Fruit fly (Drosophila melanogaster) Kc167 (cell line): ENCODE measurements around the gene Abp1.

ENCODE experiments used
- Myc ChIP-seq: fragments of >200 bp; optimal IDR thresholded peaks from 2 replicates; lab custom pipeline; 2017; ENCODE audit warnings: missing external identifiers
- Sin3A ChIP-seq: fragments of >200 bp; optimal IDR thresholded peaks from 2 replicates; lab custom pipeline; 2018; ENCODE audit warnings: missing external identifiers
- h ChIP-seq: fragments of >200 bp; optimal IDR thresholded peaks from 3 replicates; lab custom pipeline; 2018; ENCODE audit warnings: missing external identifiers
- insv ChIP-seq: fragments of >200 bp; optimal IDR thresholded peaks from 3 replicates; lab custom pipeline; 2018; ENCODE audit warnings: missing external identifiers
- psq ChIP-seq: fragments of >200 bp; optimal IDR thresholded peaks from 2 replicates; lab custom pipeline; 2017; ENCODE audit warnings: missing external identifiers
- ttk ChIP-seq: sonication (Bioruptor generic); optimal IDR thresholded peaks from 2 replicates; lab custom pipeline; 2017; ENCODE audit warnings: missing external identifiers

The Abp1 gene

DNA sequence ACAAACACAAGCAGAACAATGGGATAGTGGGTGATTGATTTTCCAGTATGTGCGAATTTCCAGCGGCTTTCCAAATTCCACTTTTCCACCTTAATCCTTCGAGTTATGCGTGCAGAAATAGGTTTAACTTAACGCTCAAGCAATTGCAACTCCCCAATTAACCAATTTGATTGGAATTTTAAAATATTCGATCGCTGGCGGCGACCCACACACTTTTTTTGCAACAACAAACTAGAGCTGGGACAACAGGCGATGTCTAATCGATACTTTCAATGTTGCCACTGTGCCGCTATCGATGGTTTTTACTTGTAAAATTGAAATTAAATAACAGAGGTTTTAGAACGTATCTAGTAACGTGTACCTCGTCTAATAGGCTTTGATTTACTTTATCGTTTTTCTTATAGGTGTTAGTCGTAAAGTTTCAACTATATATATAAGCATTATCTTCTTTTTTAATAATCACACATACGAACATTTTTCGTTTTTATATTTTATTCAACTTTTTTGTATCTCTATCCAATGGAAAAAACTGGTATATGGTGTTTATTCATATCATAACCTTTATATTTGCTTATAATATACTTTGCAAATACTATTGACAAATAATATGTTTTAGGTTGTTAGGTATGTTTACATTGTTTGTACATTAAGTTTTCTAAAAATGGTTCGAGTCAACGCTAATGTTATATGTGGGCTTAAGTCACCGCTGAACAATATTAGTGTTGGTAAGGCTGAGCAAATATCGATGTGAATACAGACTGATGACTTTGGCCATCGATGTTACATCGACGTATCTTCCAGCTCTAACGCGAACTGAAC, at the start of gene Abp1, which contains the start of gene Tgi:
Gene Abp1 (minus strand): TSS at position 240 of the 819 bp plus-strand sequence.
Gene Tgi (plus strand): TSS at position 757 of the 819 bp plus-strand sequence.
- TF ChIP-seq Sin3A (no peak), psq (lab: Kevin White, UChicago) (no peak)

DNA sequence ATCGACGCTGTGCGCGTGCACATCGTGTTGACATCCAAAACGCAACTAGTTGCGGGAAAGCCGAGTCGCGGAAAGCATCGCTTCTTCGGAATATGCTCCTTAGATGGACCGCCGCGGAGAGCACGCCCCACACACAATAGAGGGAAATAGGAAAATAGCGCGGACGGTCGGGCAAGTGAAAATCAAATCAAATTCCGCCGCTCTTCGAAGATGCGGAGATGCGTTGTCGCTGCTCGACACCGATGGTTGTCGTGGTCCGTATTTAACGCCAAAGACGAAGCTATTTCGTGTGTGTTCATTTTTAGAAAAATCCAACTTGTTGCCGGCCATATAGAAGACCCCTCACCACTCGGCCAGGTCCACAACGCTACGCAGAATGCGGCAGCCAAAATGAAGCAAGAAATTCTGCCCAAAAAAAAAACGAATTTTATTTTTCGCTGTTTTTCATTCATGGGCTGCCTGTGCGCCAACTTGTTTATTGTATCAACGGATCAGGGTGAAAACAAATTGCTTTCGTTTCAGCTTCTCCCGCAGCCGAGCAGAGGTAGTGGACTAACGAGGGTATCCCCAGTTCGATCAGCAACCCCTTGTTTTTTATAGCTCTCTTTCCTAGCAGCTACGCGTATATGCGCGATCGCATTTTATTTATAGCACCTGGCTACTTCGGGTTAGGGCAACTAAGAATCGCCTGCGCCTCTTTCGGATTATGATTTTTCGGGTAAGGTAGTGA, 33.6 kb upstream of the Abp1 start, which contains the start of gene CG10710:
Gene CG10710 (minus strand): TSS at position 51 of the 730 bp plus-strand sequence.
- TF ChIP-seq Sin3A: no peak
- no peak for TF ChIP-seq psq (lab: Kevin White, UChicago)
- no peak for TF ChIP-seq Myc (lab: Kevin White, UChicago)
- no peak for TF ChIP-seq ttk (lab: Kevin White, UChicago)
- no peak for TF ChIP-seq insv (lab: Kevin White, UChicago)
- no peak for TF ChIP-seq h

DNA sequence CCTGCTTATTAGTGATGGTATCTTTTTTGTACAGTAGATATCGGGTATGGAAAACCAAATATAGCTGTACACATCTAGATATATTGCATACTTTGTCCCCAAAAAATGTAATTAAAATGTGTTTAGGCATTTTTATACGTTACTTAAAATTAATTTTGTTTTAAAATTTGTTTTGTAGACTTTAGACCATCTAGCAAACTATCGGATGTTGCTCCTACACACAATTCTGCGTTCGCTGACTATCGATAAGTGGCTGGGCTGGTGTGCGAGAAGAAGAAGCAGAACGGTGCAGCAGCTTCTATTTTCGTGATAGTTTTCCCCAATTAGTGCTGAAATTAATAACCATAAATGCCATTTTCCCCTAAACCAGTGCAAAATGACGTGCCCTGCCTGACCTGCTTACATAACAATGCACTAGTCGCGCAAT, 27.0 kb upstream of the Abp1 start, which contains the start of the genes Vps36 and Liprin-beta:
Gene Vps36 (minus strand): TSS at position 1 of the 427 bp plus-strand sequence.
Gene Liprin-beta (plus strand): TSS at position 143 of the 427 bp plus-strand sequence.
- TF ChIP-seq Myc (lab: Kevin White, UChicago) (no peak), h (no peak), psq (lab: Kevin White, UChicago) (no peak), Sin3A (no peak), ttk (lab: Kevin White, UChicago) (no peak), insv (lab: Kevin White, UChicago) (no peak)

DNA sequence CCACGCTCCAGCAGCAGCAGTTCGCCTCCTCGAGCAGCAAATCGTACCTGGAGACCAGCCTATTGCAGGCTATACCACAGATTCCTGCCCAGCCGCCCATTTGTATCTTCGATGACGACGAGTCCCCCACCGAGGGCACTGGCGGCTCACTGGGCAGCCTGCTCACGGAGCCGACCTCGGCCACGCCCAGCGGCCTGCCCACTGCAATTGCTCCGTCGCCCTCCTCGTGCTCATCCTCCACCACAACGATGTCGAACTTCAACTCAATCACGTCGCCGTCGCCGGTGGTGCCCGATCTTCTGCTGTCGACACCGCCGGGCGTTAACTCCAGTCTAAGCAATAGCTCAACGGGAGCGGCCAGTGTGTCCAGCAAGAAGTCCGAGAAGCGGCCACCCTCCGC, 17.6 kb upstream of the Abp1 start:
- TF ChIP-seq Myc (lab: Kevin White, UChicago) (no peak), insv (lab: Kevin White, UChicago) (no peak), psq (lab: Kevin White, UChicago) (no peak), Sin3A (no peak), h (no peak), ttk (lab: Kevin White, UChicago) (no peak)

DNA sequence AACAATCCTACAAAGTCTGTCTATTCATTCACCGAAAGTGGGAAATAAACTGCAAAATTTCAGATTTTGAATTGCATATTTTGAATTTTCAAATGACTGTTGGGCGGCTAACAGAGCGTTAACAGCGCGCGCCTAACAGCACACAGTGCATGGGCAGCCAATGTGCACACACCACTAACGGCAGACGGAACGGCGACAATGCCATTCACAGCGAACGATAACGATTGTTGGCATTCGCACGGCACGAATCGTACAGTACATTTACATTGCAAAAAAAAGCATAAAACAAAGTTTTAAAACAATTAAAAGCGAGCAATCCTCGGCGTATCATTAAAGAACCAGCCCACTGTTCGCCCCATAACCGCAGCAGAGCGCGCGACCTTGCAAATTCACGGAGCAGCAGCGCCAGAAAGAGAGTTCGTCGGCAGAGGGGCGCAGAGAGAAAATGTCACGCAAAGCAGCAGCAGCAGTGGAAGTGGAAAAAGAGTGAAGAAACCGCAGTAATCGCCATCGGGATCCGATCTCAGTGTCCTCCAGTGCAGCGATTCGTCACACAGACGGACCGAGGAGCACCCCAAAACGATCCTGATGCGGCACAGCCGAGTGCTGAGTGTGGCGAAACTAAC, 16.5 kb upstream of the Abp1 start, which contains the start of gene Spt20:
Gene Spt20 (plus strand): TSS at position 224 of the 626 bp plus-strand sequence.
- TF ChIP-seq ttk (lab: Kevin White, UChicago): no peak
- TF ChIP-seq Sin3A: no peak
- no peak for TF ChIP-seq insv (lab: Kevin White, UChicago)
- no peak for TF ChIP-seq h
- TF ChIP-seq Myc (lab: Kevin White, UChicago): no peak
- no peak for TF ChIP-seq psq (lab: Kevin White, UChicago)

DNA sequence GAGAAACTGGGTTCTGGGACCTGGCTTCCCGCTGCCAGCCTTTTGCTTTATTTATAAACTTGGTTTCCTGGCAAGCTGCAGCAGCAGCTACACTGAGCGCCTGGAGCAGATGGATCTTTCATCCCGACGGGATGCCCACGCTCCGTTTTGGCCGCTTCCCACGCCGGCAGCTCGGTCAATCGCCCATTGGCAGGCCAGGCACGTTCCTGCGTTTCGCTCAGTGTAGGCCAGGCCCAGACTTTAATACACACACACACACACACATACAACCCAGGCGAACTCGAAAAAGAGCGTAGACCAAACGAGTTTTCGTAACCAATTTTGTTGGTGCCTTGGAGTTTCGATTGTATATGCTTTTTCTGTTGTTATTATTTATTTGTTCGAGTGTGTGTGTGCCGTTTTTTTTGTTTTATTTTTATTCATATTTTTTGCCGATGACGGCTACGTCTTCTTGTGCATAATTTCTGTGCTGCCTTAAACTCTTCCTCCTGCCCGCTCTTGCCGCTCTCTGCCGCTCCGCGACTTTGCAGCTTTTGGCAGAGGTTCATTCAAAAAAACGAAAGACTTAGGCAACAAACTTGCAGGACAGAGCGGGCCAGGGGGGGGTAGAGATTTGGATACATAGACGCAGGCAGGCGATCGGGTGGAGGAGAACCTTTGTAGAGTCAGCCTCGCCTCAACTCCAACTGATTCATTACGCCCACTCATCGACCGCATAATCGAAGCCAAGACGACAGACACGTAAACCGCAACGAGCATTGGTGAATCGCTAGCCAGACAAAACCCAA, 14.0 kb upstream of the Abp1 start:
- TF ChIP-seq Sin3A: no peak
- no peak for TF ChIP-seq ttk (lab: Kevin White, UChicago)
- TF ChIP-seq h: no peak
- TF ChIP-seq psq (lab: Kevin White, UChicago): no peak
- no peak for TF ChIP-seq insv (lab: Kevin White, UChicago)
- no peak for TF ChIP-seq Myc (lab: Kevin White, UChicago)

DNA sequence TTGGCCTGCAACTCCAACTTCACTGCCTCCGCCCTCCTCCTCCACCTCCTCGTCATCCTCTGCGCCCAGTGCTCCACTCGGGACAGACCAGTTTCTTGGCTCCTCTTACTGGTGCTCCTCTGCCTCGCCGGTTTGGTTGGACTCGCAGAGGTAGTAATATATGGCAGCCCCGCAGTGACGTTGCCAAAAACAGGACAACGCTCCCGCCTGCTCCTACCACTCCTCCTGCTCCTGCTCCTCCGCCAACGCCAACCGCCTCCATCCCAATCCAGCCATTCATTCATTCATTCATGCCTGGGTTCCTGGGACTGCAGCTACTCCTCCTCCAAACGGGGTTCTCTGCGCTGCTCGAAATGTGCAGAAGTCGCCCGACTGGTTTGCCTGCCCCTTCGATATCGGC, 13.5 kb upstream of the Abp1 start:
- TF ChIP-seq ttk (lab: Kevin White, UChicago) (no peak), h (no peak), Myc (lab: Kevin White, UChicago) (no peak), insv (lab: Kevin White, UChicago) (no peak), psq (lab: Kevin White, UChicago) (no peak), Sin3A (no peak)

DNA sequence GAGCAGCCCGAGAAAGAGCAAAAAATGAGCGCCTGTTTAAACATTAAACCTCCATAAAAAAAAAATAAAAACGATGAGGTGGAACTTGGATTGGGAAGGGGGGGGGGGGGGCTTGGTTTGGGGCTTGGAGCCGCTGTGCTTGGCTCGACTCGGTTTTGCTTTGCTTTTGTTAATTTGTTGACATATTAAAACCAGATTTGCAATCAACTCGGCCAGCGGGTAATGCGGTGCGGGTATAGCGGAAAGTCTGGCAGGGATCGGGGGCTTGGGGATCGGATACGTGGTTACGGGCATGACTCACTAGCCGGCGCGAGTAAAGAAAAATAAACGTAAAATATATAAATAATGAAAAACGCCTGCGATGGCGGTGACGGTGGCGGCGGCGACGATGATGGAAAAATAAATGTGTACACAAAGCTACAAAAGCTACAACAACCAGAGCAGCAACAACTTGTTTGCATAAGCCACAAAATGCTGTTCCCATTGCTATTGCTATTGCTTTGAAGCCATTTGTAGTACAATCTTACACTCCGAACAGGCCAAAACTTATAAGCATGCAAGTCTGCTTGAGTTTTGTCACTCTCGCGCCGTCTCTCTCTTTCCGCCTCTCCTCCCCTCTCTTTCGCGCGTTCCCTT, 11.8 kb upstream of the Abp1 start:
- TF ChIP-seq h: no peak
- no peak for TF ChIP-seq insv (lab: Kevin White, UChicago)
- no peak for TF ChIP-seq Myc (lab: Kevin White, UChicago)
- TF ChIP-seq Sin3A: no peak
- TF ChIP-seq psq (lab: Kevin White, UChicago): no peak
- TF ChIP-seq ttk (lab: Kevin White, UChicago): no peak

DNA sequence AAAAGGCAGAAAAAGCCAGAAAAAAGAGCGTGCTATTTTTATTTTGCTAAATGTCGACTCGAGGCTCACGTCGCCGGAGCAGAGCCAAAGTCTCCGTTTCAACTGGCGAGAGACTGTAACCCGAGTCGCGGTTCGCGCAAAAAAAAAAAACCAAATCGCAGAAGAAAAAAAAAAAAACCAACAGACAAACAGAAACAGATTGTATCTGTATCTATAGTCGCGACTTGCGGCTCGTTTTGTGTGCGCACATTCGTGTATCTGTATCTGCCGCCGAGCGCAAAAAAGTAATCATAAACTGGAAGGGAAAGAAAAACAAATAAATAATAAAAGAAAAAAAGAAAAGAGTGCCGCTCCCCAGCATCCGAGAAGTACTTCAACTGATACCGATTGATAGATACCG, 9.0 kb upstream of the Abp1 start:
- no peak for TF ChIP-seq h

DNA sequence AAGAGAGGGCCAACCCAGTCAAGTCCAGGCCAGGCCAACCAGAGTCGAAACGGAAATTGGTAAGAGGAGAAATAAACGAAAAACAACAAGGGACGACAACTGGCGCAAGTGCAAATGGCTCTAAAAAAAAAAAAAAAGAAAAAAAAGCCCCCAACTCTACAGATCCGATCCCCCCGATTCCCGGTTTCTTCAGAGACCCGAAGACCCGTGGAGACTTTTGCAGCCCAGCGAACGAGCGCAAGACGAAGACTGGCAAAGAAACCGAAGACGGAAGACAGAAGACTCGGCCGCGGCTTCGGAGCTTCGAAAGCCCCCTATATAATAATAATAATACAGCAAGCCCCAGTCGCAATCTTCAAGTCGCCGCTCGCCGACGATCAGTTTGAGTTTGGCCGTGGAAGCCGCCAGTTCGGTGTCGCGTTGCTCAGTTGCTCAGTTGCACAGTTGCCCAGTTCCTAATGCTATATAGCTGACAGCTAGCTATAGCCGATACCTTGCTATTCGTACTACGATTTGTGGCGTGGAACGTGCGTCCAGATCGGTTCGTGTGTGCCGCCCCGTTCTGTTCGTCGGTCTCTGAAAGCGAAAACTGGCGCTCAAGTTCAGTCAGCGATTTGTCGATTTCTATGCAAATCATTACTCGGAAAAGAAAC, 8.4 kb upstream of the Abp1 start:
- TF ChIP-seq Myc (lab: Kevin White, UChicago) (no peak), Sin3A (no peak), psq (lab: Kevin White, UChicago) (no peak)
